Fruit fly (Drosophila melanogaster) whole organism, adult: ENCODE data around the gene Chc.
A peak's percentile ranks its signal among the peaks of the same experiment; 100 is the strongest.

Experiments used
- CG11617 ChIP-seq: fragments of 200-800 bp; sonication (Bioruptor generic); optimal IDR thresholded peaks from 2 replicates; lab custom pipeline; 2017; ENCODE audit warnings: mild to moderate bottlenecking, missing biosample characterization, missing genetic modification reagents, missing genetic modification characterization
- CG12768 ChIP-seq: fragments of 200-800 bp; sonication (Bioruptor generic); optimal IDR thresholded peaks from 2 replicates; lab custom pipeline; 2017; ENCODE audit warnings: missing biosample characterization, missing genetic modification characterization, mild to moderate bottlenecking, moderate library complexity, missing genetic modification reagents
- CG14711 ChIP-seq: fragments of 200-800 bp; sonication (Bioruptor generic); optimal IDR thresholded peaks from 2 replicates; lab custom pipeline; 2018; ENCODE audit warnings: missing biosample characterization, mild to moderate bottlenecking, missing genetic modification characterization, moderate library complexity
- CG1620 ChIP-seq: fragments of 200-800 bp; sonication (Bioruptor generic); optimal IDR thresholded peaks from 2 replicates; lab custom pipeline; 2016; ENCODE audit warnings: missing biosample characterization, missing genetic modification characterization
- CG33017 ChIP-seq: fragments of 200-800 bp; sonication (Bioruptor generic); optimal IDR thresholded peaks from 2 replicates; lab custom pipeline; 2018; ENCODE audit warnings: missing biosample characterization, mild to moderate bottlenecking, missing genetic modification characterization, moderate library complexity
- CG5204 ChIP-seq: fragments of 200-800 bp; sonication (Bioruptor generic); optimal IDR thresholded peaks from 2 replicates; lab custom pipeline; 2016; ENCODE audit warnings: missing biosample characterization, missing genetic modification characterization
- CG7045 ChIP-seq: fragments of 200-800 bp; sonication (Bioruptor generic); optimal IDR thresholded peaks from 2 replicates; lab custom pipeline; 2017; ENCODE audit warnings: missing biosample characterization, mild to moderate bottlenecking, missing genetic modification characterization
- CG7101 ChIP-seq: fragments of 200-800 bp; sonication (Bioruptor generic); optimal IDR thresholded peaks from 2 replicates; lab custom pipeline; 2018; ENCODE audit warnings: missing biosample characterization, mild to moderate bottlenecking, missing genetic modification characterization, moderate library complexity
- Clk ChIP-seq: fragments of 200-800 bp; sonication (Bioruptor generic); optimal IDR thresholded peaks from 2 replicates; lab custom pipeline; 2017; ENCODE audit warnings: missing biosample characterization, missing genetic modification characterization
- Crg-1 ChIP-seq: fragments of 200-800 bp; sonication (Bioruptor generic); optimal IDR thresholded peaks from 2 replicates; lab custom pipeline; 2016; ENCODE audit warnings: missing biosample characterization, missing genetic modification characterization
- Hr96 ChIP-seq: fragments of 200-800 bp; sonication (Bioruptor generic); optimal IDR thresholded peaks from 2 replicates; lab custom pipeline; 2016; ENCODE audit warnings: missing biosample characterization, missing genetic modification characterization
- Mnt ChIP-seq: fragments of 200-800 bp; sonication (Bioruptor generic); optimal IDR thresholded peaks from 2 replicates; lab custom pipeline; 2016; ENCODE audit warnings: missing biosample characterization, mild to moderate bottlenecking, missing genetic modification characterization
- bab1 ChIP-seq: fragments of 200-800 bp; sonication (Bioruptor generic); optimal IDR thresholded peaks from 3 replicates; lab custom pipeline; 2019; ENCODE audit warnings: missing biosample characterization, mild to moderate bottlenecking, missing genetic modification characterization, moderate library complexity
- cic ChIP-seq: fragments of 200-800 bp; sonication (Bioruptor generic); optimal IDR thresholded peaks from 2 replicates; lab custom pipeline; 2017; ENCODE audit warnings: missing biosample characterization, mild to moderate bottlenecking, missing genetic modification characterization, moderate library complexity
- cnc ChIP-seq, 2 experiments: fragments of >200 bp; optimal IDR thresholded peaks; 2 replicates each; lab custom pipeline; 2017
- kay ChIP-seq: fragments of 200-800 bp; sonication (Bioruptor generic); peaks from one replicate; lab custom pipeline; 2016; ENCODE audit warnings: missing biosample characterization, missing genetic modification characterization, borderline replicate concordance
- ovo ChIP-seq: fragments of 200-800 bp; sonication (Bioruptor generic); optimal IDR thresholded peaks from 2 replicates; lab custom pipeline; 2016; ENCODE audit warnings: missing biosample characterization, missing genetic modification characterization
- pad ChIP-seq: fragments of 200-800 bp; sonication (Bioruptor generic); optimal IDR thresholded peaks from 3 replicates; lab custom pipeline; 2017; ENCODE audit warnings: missing biosample characterization, missing genetic modification characterization, mild to moderate bottlenecking, moderate library complexity, missing genetic modification reagents
- tj ChIP-seq: fragments of 200-800 bp; sonication (Bioruptor generic); optimal IDR thresholded peaks from 3 replicates; lab custom pipeline; 2017; ENCODE audit warnings: missing biosample characterization, mild to moderate bottlenecking, missing genetic modification characterization, moderate library complexity
- toe ChIP-seq: fragments of 200-800 bp; sonication (Bioruptor generic); optimal IDR thresholded peaks from 2 replicates; lab custom pipeline; 2016; ENCODE audit warnings: missing biosample characterization, missing genetic modification characterization

The Chc gene

DNA sequence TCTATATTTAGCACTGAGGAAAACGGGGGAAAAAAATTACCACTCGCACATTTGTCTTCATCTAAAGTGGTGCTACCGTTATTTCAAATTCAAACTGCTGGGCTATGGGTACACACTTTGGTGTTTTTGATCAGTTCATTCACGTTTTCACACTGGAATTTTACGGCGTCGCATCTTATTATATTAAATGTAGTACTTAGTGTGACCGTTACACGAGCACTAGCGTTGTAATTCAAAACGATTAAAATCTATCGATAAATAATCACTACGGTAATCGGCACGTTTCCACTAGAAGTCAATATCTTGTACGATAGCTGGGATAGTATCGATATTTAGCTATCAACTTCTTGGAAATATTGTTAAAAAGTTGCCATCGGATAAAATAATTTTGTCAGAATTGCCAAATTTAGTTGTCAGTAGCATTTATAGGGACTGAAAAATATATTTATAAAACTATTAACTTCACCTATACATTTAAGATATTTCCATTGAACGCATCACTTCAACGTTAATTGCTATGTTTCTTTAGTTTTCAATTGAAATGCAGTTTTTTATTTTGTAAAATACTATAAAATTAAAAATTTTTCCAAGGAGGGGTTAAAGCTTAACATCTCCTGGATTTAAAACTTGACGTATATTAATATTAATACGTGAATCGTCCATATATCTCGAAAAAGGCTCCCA, 22.5 kb upstream of the Chc start, which contains the start of the genes CG46440 and Myb:
TSS of gene CG46440 (minus strand) at position 223 of the 684 bp plus-strand sequence.
TSS of gene Myb (minus strand) at position 223 of the 684 bp plus-strand sequence.
- TF ChIP-seq kay (GFP tag; lab: Kevin White, UChicago) (no peak), Mnt (peak; percentile 31), tj (GFP tag; lab: Kevin White, UChicago) (peak; percentile 3), Hr96 (GFP tag; lab: Kevin White, UChicago) (no peak), ovo (GFP tag; lab: Kevin White, UChicago) (no peak), cnc (optimal IDR thresholded peaks at IDR 0.05; lab: Kevin White, UChicago) (no peak), cic (GFP tag; lab: Kevin White, UChicago) (no peak), CG1620 (GFP tag; lab: Kevin White, UChicago) (no peak), CG5204 (GFP tag; lab: Kevin White, UChicago) (no peak), CG12768 (GFP tag; lab: Kevin White, UChicago) (no peak), CG7101 (no peak), CG7045 (GFP tag; lab: Kevin White, UChicago) (no peak), CG11617 (GFP tag; lab: Kevin White, UChicago) (no peak), CG33017 (tag; lab: Kevin White, UChicago) (no peak), toe (GFP tag; lab: Kevin White, UChicago) (no peak), pad (peak; percentile 3), Crg-1 (GFP tag; lab: Kevin White, UChicago) (no peak), Clk (GFP tag; lab: Kevin White, UChicago) (no peak), bab1 (peak; percentile 17), CG14711 (peak; percentile 17)

DNA sequence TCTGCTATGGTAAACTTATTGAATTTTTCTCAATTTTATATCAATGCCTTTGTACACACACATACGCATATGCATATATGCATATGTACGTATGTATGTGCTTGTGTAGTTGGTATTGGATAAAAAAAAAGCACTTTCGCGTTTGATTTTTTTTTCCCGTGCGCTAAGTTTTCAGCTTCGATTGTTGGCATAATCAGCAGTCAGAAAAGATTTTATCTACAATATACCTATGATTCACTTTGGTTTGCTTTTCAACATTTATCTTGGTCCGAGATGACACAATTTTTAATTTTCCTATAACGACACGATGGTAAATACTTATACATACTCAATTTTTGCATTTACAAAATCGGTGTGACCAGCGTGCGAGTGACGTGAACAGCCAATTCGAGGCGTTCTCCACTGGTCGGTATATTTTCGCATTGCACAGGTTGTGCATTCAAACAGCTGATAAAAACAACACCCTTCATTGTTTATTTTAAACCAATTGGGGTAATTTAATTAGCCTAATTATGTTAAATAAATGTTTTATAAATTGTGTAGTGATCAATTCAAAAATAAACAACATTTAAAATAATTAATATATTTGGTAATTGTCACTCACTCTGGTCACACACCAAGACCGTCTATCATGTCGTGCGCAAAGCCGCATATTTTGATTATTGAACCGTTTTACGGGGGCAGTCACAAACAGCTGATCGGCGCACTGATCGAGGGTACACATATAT, 17.7 kb upstream of the Chc start, which contains the start of the genes UBL3 and CG15914:
TSS of gene UBL3 (minus strand) at position 361 of the 728 bp plus-strand sequence.
TSS of gene CG15914 (plus strand) at position 607 of the 728 bp plus-strand sequence.
- TF ChIP-seq Mnt (peak; percentile 70), bab1 (peak; percentile 45), CG33017 (tag; lab: Kevin White, UChicago) (no peak), ovo (GFP tag; lab: Kevin White, UChicago) (peak; percentile 32), CG14711 (peak; percentile 37), CG12768 (GFP tag; lab: Kevin White, UChicago) (no peak), cic (GFP tag; lab: Kevin White, UChicago) (no peak), Hr96 (GFP tag; lab: Kevin White, UChicago) (no peak), CG7045 (GFP tag; lab: Kevin White, UChicago) (no peak), cnc (optimal IDR thresholded peaks at IDR 0.05; lab: Kevin White, UChicago) (no peak), pad (peak; percentile 49), Clk (GFP tag; lab: Kevin White, UChicago) (no peak), Crg-1 (GFP tag; lab: Kevin White, UChicago) (no peak), toe (GFP tag; lab: Kevin White, UChicago) (no peak), CG11617 (GFP tag; lab: Kevin White, UChicago) (peak; percentile 20), CG7101 (peak; percentile 46), kay (GFP tag; lab: Kevin White, UChicago) (peak; percentile 25), tj (GFP tag; lab: Kevin White, UChicago) (peak; percentile 53), CG1620 (GFP tag; lab: Kevin White, UChicago) (peak; percentile 48), CG5204 (GFP tag; lab: Kevin White, UChicago) (no peak)

DNA sequence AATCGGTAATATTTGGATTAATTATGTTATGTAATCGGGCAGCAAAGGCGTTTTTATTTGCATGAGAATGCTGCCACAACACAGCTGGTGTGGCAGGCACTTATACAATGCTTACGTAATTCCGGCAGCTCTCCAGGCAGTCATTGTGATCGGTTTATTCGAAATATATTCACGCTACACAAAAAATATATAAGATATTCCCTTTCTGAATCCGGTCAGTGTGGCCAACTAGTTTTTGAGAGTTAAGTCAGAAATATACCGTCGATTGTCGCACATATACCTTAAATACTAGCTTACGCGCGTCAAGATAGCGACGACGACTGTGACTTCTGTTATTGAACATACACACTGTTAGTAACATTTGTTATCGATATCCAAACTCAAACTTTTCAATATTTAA, 13.7 kb upstream of the Chc start, which contains the start of gene sun:
TSS of gene sun (minus strand) at position 238 of the 400 bp plus-strand sequence.
- TF ChIP-seq CG11617 (GFP tag; lab: Kevin White, UChicago) (peak; percentile 24), bab1 (peak; percentile 7), Mnt (peak; percentile 16), CG14711 (no peak)

DNA sequence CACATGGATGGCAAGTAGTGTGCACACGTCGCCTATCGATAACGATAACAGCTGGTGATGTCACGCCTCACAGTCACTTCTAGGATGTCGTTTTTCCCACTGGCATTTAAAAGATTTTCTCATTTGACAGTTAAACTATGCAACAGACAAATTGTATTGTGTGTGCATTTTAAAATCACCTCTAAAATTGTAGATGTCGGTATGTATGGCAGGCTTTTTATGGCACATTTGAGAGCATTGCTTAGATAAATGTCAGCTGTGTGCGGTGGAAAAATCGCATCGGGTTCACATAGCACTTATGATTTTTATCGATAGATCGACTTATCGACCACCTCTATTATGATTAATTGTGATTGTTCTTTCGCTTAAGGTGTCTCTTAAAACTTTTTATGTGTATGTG, 8.8 kb upstream of the Chc start, which contains the start of the genes ArgRS and CG8578:
TSS of gene ArgRS (minus strand) at position 7 of the 400 bp plus-strand sequence.
TSS of gene CG8578 (plus strand) at position 338 of the 400 bp plus-strand sequence.
- TF ChIP-seq Mnt, result peak; percentile 88
- peak; percentile 11 for TF ChIP-seq CG12768 (GFP tag; lab: Kevin White, UChicago)
- TF ChIP-seq kay (GFP tag; lab: Kevin White, UChicago), result no peak
- TF ChIP-seq cic (GFP tag; lab: Kevin White, UChicago), result peak; percentile 16
- no peak for TF ChIP-seq cnc (optimal IDR thresholded peaks at IDR 0.05; lab: Kevin White, UChicago)
- peak; percentile 79 for TF ChIP-seq toe (GFP tag; lab: Kevin White, UChicago)
- no peak for TF ChIP-seq CG33017 (tag; lab: Kevin White, UChicago)
- TF ChIP-seq Clk (GFP tag; lab: Kevin White, UChicago), result no peak
- peak; percentile 50 for TF ChIP-seq pad
- peak; percentile 22 for TF ChIP-seq CG14711
- peak; percentile 70 for TF ChIP-seq CG11617 (GFP tag; lab: Kevin White, UChicago)
- no peak for TF ChIP-seq ovo (GFP tag; lab: Kevin White, UChicago)
- TF ChIP-seq bab1, result peak; percentile 53
- peak; percentile 73 for TF ChIP-seq CG1620 (GFP tag; lab: Kevin White, UChicago)
- TF ChIP-seq CG7101, result peak; percentile 51

DNA sequence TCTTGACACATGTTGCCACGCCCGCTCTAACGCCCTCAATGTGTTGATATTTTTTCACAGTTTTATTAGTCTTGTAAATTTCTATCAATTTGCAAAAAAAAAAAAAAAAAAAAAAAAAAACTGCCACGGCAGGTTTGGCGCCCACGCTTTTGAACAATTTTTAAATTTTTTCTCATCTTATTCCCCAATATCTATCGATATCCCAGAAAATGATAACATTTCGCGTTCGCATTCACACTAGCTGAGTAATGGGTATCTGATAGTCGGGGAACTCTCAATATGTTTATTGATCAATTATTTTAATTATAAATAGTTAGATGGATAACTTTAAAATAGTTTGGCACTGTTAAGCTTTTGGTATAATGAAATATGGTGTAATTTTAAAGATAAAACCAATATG, 6.1 kb upstream of the Chc start:
- no peak for TF ChIP-seq cnc (optimal IDR thresholded peaks at IDR 0.05; lab: Kevin White, UChicago)
- no peak for TF ChIP-seq Clk (GFP tag; lab: Kevin White, UChicago)
- no peak for TF ChIP-seq CG14711
- TF ChIP-seq CG7101, result no peak
- no peak for TF ChIP-seq tj (GFP tag; lab: Kevin White, UChicago)
- TF ChIP-seq Mnt, result no peak
- TF ChIP-seq Crg-1 (GFP tag; lab: Kevin White, UChicago), result no peak
- TF ChIP-seq CG5204 (GFP tag; lab: Kevin White, UChicago), result no peak
- TF ChIP-seq CG7045 (GFP tag; lab: Kevin White, UChicago), result no peak
- no peak for TF ChIP-seq pad
- TF ChIP-seq bab1, result no peak
- TF ChIP-seq kay (GFP tag; lab: Kevin White, UChicago), result no peak
